Worm (Caenorhabditis elegans) whole organism, late embryonic: ENCODE measurements around the gene lim-8.

ENCODE experiments used
- C08G9.2 ChIP-seq: sonication (generic microtip); optimal IDR thresholded peaks from 2 replicates; lab custom pipeline; 2016; ENCODE audit warnings: mild to moderate bottlenecking, missing genetic modification characterization, moderate library complexity, missing compliant biosample characterization
- F13H6.1 ChIP-seq: sonication (generic microtip); optimal IDR thresholded peaks from 2 replicates; lab custom pipeline; 2016; ENCODE audit warnings: missing genetic modification characterization, missing compliant biosample characterization
- K02D7.2 ChIP-seq: sonication (generic microtip); optimal IDR thresholded peaks from 2 replicates; lab custom pipeline; 2017; ENCODE audit warnings: mild to moderate bottlenecking, missing genetic modification characterization, missing compliant biosample characterization
- K09A11.1 ChIP-seq: sonication (generic microtip); optimal IDR thresholded peaks from 2 replicates; lab custom pipeline; 2017; ENCODE audit warnings: antibody characterized with exemption, mild to moderate bottlenecking, missing genetic modification characterization, missing compliant biosample characterization; ENCODE audit not compliant: insufficient read depth
- Y22D7AL.16 ChIP-seq: sonication (generic microtip); optimal IDR thresholded peaks from 2 replicates; lab custom pipeline; 2016; ENCODE audit warnings: missing genetic modification characterization, missing compliant biosample characterization
- ahr-1 ChIP-seq: sonication (generic microtip); optimal IDR thresholded peaks from 2 replicates; lab custom pipeline; 2016; ENCODE audit warnings: missing genetic modification characterization, missing compliant biosample characterization
- ceh-14 ChIP-seq: sonication (generic microtip); optimal IDR thresholded peaks from 2 replicates; lab custom pipeline; 2016; ENCODE audit warnings: missing genotype, missing genetic modification characterization, missing compliant biosample characterization
- ceh-18 ChIP-seq: sonication (generic microtip); optimal IDR thresholded peaks from 2 replicates; lab custom pipeline; 2016; ENCODE audit warnings: missing genetic modification characterization, missing compliant biosample characterization
- ceh-19 ChIP-seq: fragments of 200-800 bp; sonication (Bioruptor generic); optimal IDR thresholded peaks from 2 replicates; lab custom pipeline; 2018; ENCODE audit warnings: mild to moderate bottlenecking, missing genetic modification characterization, missing compliant biosample characterization
- ceh-2 ChIP-seq: sonication (generic microtip); optimal IDR thresholded peaks from 2 replicates; lab custom pipeline; 2016; ENCODE audit warnings: missing genotype, missing genetic modification characterization, missing compliant biosample characterization
- ceh-45 ChIP-seq: fragments of 200-800 bp; sonication (Bioruptor generic); IDR thresholded peaks from 2 replicates; pipeline ENCODE4 v1.3.6; 2022; ENCODE audit warnings: missing genetic modification reagents, missing genetic modification characterization, missing compliant biosample characterization
- ceh-48 ChIP-seq: sonication (generic microtip); optimal IDR thresholded peaks from 2 replicates; lab custom pipeline; 2016; ENCODE audit warnings: missing genetic modification characterization, inconsistent platforms, missing compliant biosample characterization
- che-1 ChIP-seq: sonication (generic microtip); optimal IDR thresholded peaks from 2 replicates; lab custom pipeline; 2016; ENCODE audit warnings: mild to moderate bottlenecking, missing genetic modification characterization, missing compliant biosample characterization
- dmd-4 ChIP-seq: sonication (generic microtip); optimal IDR thresholded peaks from 2 replicates; lab custom pipeline; 2016; ENCODE audit warnings: borderline replicate concordance, missing genetic modification characterization, missing compliant biosample characterization
- dve-1 ChIP-seq: sonication (generic microtip); optimal IDR thresholded peaks from 2 replicates; lab custom pipeline; 2017; ENCODE audit warnings: antibody characterized with exemption, mild to moderate bottlenecking, missing genetic modification characterization, missing compliant biosample characterization
- elt-2 ChIP-seq: sonication (generic microtip); optimal IDR thresholded peaks from 2 replicates; lab custom pipeline; 2016; ENCODE audit warnings: missing genetic modification reagents, missing genetic modification characterization, missing compliant biosample characterization
- elt-4 ChIP-seq: sonication (generic microtip); optimal IDR thresholded peaks from 2 replicates; lab custom pipeline; 2016; ENCODE audit warnings: missing genetic modification characterization, missing compliant biosample characterization
- ets-4 ChIP-seq: sonication (generic microtip); optimal IDR thresholded peaks from 2 replicates; lab custom pipeline; 2016; ENCODE audit warnings: missing genetic modification characterization, missing compliant biosample characterization
- fax-1 ChIP-seq: sonication (generic microtip); optimal IDR thresholded peaks from 2 replicates; lab custom pipeline; 2016; ENCODE audit warnings: missing genotype, missing genetic modification characterization, missing compliant biosample characterization
- fkh-10 ChIP-seq: fragments of 150-350 bp; optimal IDR thresholded peaks from 2 replicates; lab custom pipeline; 2014; ENCODE audit warnings: missing biosample characterization, missing genetic modification reagents, missing genetic modification characterization
- hlh-13 ChIP-seq: fragments of 200-800 bp; sonication (Bioruptor generic); optimal IDR thresholded peaks from 2 replicates; lab custom pipeline; 2018; ENCODE audit warnings: mild to moderate bottlenecking, missing genetic modification characterization, missing compliant biosample characterization
- hlh-30 ChIP-seq: sonication (generic microtip); optimal IDR thresholded peaks from 2 replicates; lab custom pipeline; 2017; ENCODE audit warnings: antibody characterized with exemption, missing genetic modification characterization, missing compliant biosample characterization; ENCODE audit not compliant: insufficient read depth
- madf-2 ChIP-seq: sonication (generic microtip); optimal IDR thresholded peaks from 2 replicates; lab custom pipeline; 2017; ENCODE audit warnings: missing genetic modification characterization, missing compliant biosample characterization
- nfya-1 ChIP-seq: sonication (generic microtip); optimal IDR thresholded peaks from 2 replicates; lab custom pipeline; 2017; ENCODE audit warnings: missing genetic modification characterization, mild to moderate bottlenecking, missing compliant biosample characterization, antibody characterized with exemption, moderate library complexity
- nhr-232 ChIP-seq: sonication (generic microtip); optimal IDR thresholded peaks from 2 replicates; lab custom pipeline; 2016; ENCODE audit warnings: missing genetic modification characterization, missing compliant biosample characterization
- pax-1 ChIP-seq: fragments of 150-350 bp; optimal IDR thresholded peaks from 2 replicates; lab custom pipeline; 2014; ENCODE audit warnings: missing biosample characterization, missing genetic modification characterization
- pha-4 ChIP-seq: fragments of 150-350 bp; optimal IDR thresholded peaks from 2 replicates; lab custom pipeline; 2018; ENCODE audit warnings: missing biosample characterization, missing genetic modification reagents, missing genetic modification characterization
- rnt-1 ChIP-seq: sonication (generic microtip); optimal IDR thresholded peaks from 2 replicates; lab custom pipeline; 2016; ENCODE audit warnings: missing genetic modification characterization, missing compliant biosample characterization
- sox-4 ChIP-seq: sonication (generic microtip); optimal IDR thresholded peaks from 2 replicates; lab custom pipeline; 2017; ENCODE audit warnings: mild to moderate bottlenecking, missing genetic modification characterization, inconsistent platforms, missing compliant biosample characterization
- syd-9 ChIP-seq: sonication (generic microtip); optimal IDR thresholded peaks from 2 replicates; lab custom pipeline; 2016; ENCODE audit warnings: mild to moderate bottlenecking, missing genetic modification characterization, moderate library complexity, missing compliant biosample characterization
- tbx-7 ChIP-seq: sonication (generic microtip); optimal IDR thresholded peaks from 2 replicates; lab custom pipeline; 2016; ENCODE audit warnings: missing genotype, missing genetic modification characterization, missing compliant biosample characterization
- unc-55 ChIP-seq: sonication (generic microtip); optimal IDR thresholded peaks from 2 replicates; lab custom pipeline; 2017; ENCODE audit warnings: missing biosample characterization, missing genetic modification reagents, missing genetic modification characterization
- unc-86 ChIP-seq: sonication (generic microtip); optimal IDR thresholded peaks from 2 replicates; lab custom pipeline; 2016; ENCODE audit warnings: missing genetic modification characterization, missing compliant biosample characterization
- zip-5 ChIP-seq: sonication (generic microtip); optimal IDR thresholded peaks from 2 replicates; lab custom pipeline; 2016; ENCODE audit warnings: missing genetic modification characterization, missing compliant biosample characterization
- ztf-16 ChIP-seq: sonication (generic microtip); optimal IDR thresholded peaks from 2 replicates; lab custom pipeline; 2017; ENCODE audit warnings: missing genetic modification characterization, missing compliant biosample characterization

Gene lim-8

DNA sequence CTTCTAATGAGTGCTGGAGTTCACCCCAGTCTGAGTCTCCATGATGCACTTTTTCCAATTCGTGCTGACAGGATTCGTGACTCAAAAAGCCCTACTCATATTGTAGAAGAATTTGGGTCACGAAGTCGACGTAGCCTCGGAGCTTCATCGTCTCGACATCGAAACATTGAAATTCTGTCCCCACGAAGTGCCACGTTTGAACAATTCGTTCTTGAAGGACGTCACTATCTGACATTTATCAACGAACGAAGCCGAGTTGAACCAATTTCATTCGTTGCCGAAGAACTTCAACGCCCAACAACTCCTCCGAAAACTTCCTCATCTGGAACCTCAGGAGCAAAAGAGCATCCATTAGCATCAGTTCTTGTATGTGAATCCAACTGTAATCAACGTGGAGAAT lies 36.5 kb downstream of the lim-8 start:
- TF ChIP-seq hlh-30 (tag; lab: Kevin White, UChicago) (no peak), nhr-232 (tag; lab: Kevin White, UChicago) (no peak), ceh-48 (no peak), ceh-45 (GFP tag; lab: Robert Waterston, UW) (no peak), dmd-4 (tag; lab: Kevin White, UChicago) (no peak)

- TF ChIP-seq tbx-7 (tag; lab: Kevin White, UChicago) (no peak), hlh-30 (tag; lab: Kevin White, UChicago) (peak; percentile 0), pax-1 (tag; lab: Kevin White, UChicago) (no peak), F13H6.1 (no peak)
Observed at ce11 chrIII:6848654-6849204, 46.1 kb downstream of the lim-8 start, which contains the start of gene dhhc-5. Gene dhhc-5, minus strand, starts transcription at chrIII:6849059.

- TF ChIP-seq ahr-1, result no peak
- no peak for TF ChIP-seq unc-86
- no peak for TF ChIP-seq ceh-2
- TF ChIP-seq rnt-1 (tag; lab: Kevin White, UChicago), result no peak
- no peak for TF ChIP-seq fax-1 (tag; lab: Kevin White, UChicago)
- TF ChIP-seq pha-4 (tag; lab: Kevin White, UChicago), result no peak
- no peak for TF ChIP-seq ztf-16
- TF ChIP-seq elt-2, result peak; percentile 30
Observed at ce11 chrIII:6850255-6850654, 47.7 kb downstream of the lim-8 start, which contains the start of gene srv-1. Gene srv-1, plus strand, starts transcription at chrIII:6850385.

ce11 chrIII:6856709-6857108 lies 54.1 kb downstream of the lim-8 start, which contains the start of gene zak-1:
Gene zak-1, minus strand, starts transcription at chrIII:6856809.
- no peak for TF ChIP-seq dmd-4 (tag; lab: Kevin White, UChicago)
- TF ChIP-seq K09A11.1 (tag; lab: Kevin White, UChicago), result no peak
- no peak for TF ChIP-seq sox-4 (tag; lab: Kevin White, UChicago)
- no peak for TF ChIP-seq elt-2
- no peak for TF ChIP-seq madf-2 (tag; lab: Kevin White, UChicago)
- TF ChIP-seq nfya-1 (tag; lab: Kevin White, UChicago), result no peak
- TF ChIP-seq zip-5 (tag; lab: Kevin White, UChicago), result no peak
- no peak for TF ChIP-seq hlh-13 (GFP tag; lab: Kevin White, UChicago)
- no peak for TF ChIP-seq unc-55 (GFP tag; lab: Kevin White, UChicago)
- TF ChIP-seq syd-9 (tag; lab: Kevin White, UChicago), result no peak
- TF ChIP-seq elt-4 (tag; lab: Kevin White, UChicago), result no peak
- no peak for TF ChIP-seq C08G9.2 (tag; lab: Kevin White, UChicago)
- TF ChIP-seq ceh-19 (GFP tag; lab: Kevin White, UChicago), result no peak
- TF ChIP-seq ets-4 (tag; lab: Kevin White, UChicago), result no peak
- no peak for TF ChIP-seq ceh-18 (tag; lab: Kevin White, UChicago)
- TF ChIP-seq pha-4 (tag; lab: Kevin White, UChicago), result no peak
- no peak for TF ChIP-seq ceh-45 (GFP tag; lab: Robert Waterston, UW)
- TF ChIP-seq K02D7.2 (tag; lab: Kevin White, UChicago), result no peak

- TF ChIP-seq fkh-10 (no peak), ceh-14 (tag; lab: Kevin White, UChicago) (no peak), dve-1 (tag; lab: Kevin White, UChicago) (peak; percentile 16), Y22D7AL.16 (no peak), che-1 (tag; lab: Kevin White, UChicago) (no peak), ets-4 (tag; lab: Kevin White, UChicago) (no peak)
Observed at ce11 chrIII:6857390-6857848, 54.8 kb downstream of the lim-8 start.
